Worm (Caenorhabditis elegans): ENCODE results near the gene npr-36.
"Not testable (repeated sequence)": the region's sequence is repeated elsewhere in the genome, so short reads cannot be mapped to it uniquely, and the experiment has no call there.

npr-36 gene

ce11 chrX:17359452-17359851 is at the start of gene npr-36:
npr-36 (plus strand) TSS chrX:17359752.
- TF ChIP-seq lsy-2 (tag; optimal IDR thresholded peaks at IDR 0.05): no peak
- TF ChIP-seq Y116A8C.19 (tag; optimal IDR thresholded peaks at IDR 0.05; ENCODE audit: borderline replicate concordance): no peak
- TF ChIP-seq lin-14 (GFP tag; optimal IDR thresholded peaks at IDR 0.05): no peak
- no peak for TF ChIP-seq grh-1 (GFP tag; IDR thresholded peaks at IDR 0.05)
- TF ChIP-seq hpl-2 (GFP tag; optimal IDR thresholded peaks at IDR 0.05): no peak

ce11 chrX:17310730-17311312 is 48.7 kb upstream of the npr-36 start, which contains the start of gene C53C11.4:
C53C11.4 (plus strand) TSS chrX:17310908.
- not testable (repeated sequence) for TF ChIP-seq ama-1 (optimal IDR thresholded peaks at IDR 0.05); unc-130 (tag; optimal IDR thresholded peaks at IDR 0.05); Y116A8C.19 (tag; optimal IDR thresholded peaks at IDR 0.05; ENCODE audit: borderline replicate concordance)

- TF ChIP-seq lin-14 (GFP tag; optimal IDR thresholded peaks at IDR 0.05) (peak; percentile 80), sup-37 (GFP tag; optimal IDR thresholded peaks at IDR 0.05) (no peak), fkh-10 (GFP tag; optimal IDR thresholded peaks at IDR 0.05) (peak; percentile 19), efl-1 (optimal IDR thresholded peaks at IDR 0.05) (no peak), efl-1 (GFP tag; optimal IDR thresholded peaks at IDR 0.05 in 1 of 2) (peak in 1 of 2 experiments; percentile 40), mab-9 (GFP tag; IDR thresholded peaks at IDR 0.05) (peak; percentile 55; the same call in 1 of the 2 replicates), lin-13 (GFP tag; optimal IDR thresholded peaks at IDR 0.05) (no peak), ceh-82 (tag; optimal IDR thresholded peaks at IDR 0.05) (peak; percentile 6 to 64 (median 32)), elt-2 (tag; optimal IDR thresholded peaks at IDR 0.05) (no peak), isw-1 (GFP tag; IDR thresholded peaks at IDR 0.05) (0 out of 2 replicates have a peak, but pooled peaks have one; percentile 9), efl-3 (GFP tag; optimal IDR thresholded peaks at IDR 0.05) (no peak), lin-39 (tag; optimal IDR thresholded peaks at IDR 0.05) (no peak), unc-86 (tag; optimal IDR thresholded peaks at IDR 0.05) (peak; percentile 26), nhr-71 (tag; optimal IDR thresholded peaks at IDR 0.05) (peak; percentile 21), nhr-237 (tag; optimal IDR thresholded peaks at IDR 0.05) (no peak), swsn-7 (tag; optimal IDR thresholded peaks at IDR 0.05) (peak; percentile 26), nhr-47 (tag; optimal IDR thresholded peaks at IDR 0.05) (peak; percentile 34), nhr-85 (tag) (peak; percentile 25), C34B4.2 (tag; optimal IDR thresholded peaks at IDR 0.05) (no peak), fkh-8 (tag; optimal IDR thresholded peaks at IDR 0.05) (peak; percentile 49), lsy-2 (tag; optimal IDR thresholded peaks at IDR 0.05) (no peak), snu-23 (GFP tag; optimal IDR thresholded peaks at IDR 0.05) (peak; percentile 26), ceh-8 (GFP tag; optimal IDR thresholded peaks at IDR 0.05) (peak; percentile 23)
Observed at ce11 chrX:17314948-17315347, 44.6 kb upstream of the npr-36 start.

- TF ChIP-seq fkh-8 (tag; optimal IDR thresholded peaks at IDR 0.05) (peak; percentile 74), C34B4.2 (tag; optimal IDR thresholded peaks at IDR 0.05) (no peak), efl-1 (optimal IDR thresholded peaks at IDR 0.05) (no peak), efl-1 (GFP tag; optimal IDR thresholded peaks at IDR 0.05 in 1 of 2) (peak in 1 of 2 experiments; percentile 27)
Observed at ce11 chrX:17318284-17318683, 41.3 kb upstream of the npr-36 start, which contains the start of gene ptr-5. ptr-5 (plus strand) TSS chrX:17318584.

- TF ChIP-seq dsc-1 (tag; optimal IDR thresholded peaks at IDR 0.05) (no peak), ztf-4 (tag; optimal IDR thresholded peaks at IDR 0.05) (no peak), efl-1 (optimal IDR thresholded peaks at IDR 0.05) (no peak), efl-1 (GFP tag; optimal IDR thresholded peaks at IDR 0.05 in 1 of 2) (peak in 1 of 2 experiments; percentile 71), snpc-4 (tag; optimal IDR thresholded peaks at IDR 0.05) (no peak), nhr-84 (tag; optimal IDR thresholded peaks at IDR 0.05) (no peak)
Observed at ce11 chrX:17320572-17320971, 39.0 kb upstream of the npr-36 start.

ce11 chrX:17324954-17325353 is 34.6 kb upstream of the npr-36 start:
- no peak for TF ChIP-seq ets-5 (GFP tag; IDR thresholded peaks at IDR 0.05)
